Worm (Caenorhabditis elegans): ENCODE results near the gene nhr-143.

ce11 chrV:8985740-8986139 lies 11.0 kb upstream of the nhr-143 start, which contains the start of gene str-85:
- TF ChIP-seq snpc-4 (tag; optimal IDR thresholded peaks at IDR 0.05) (no peak), pha-4 (tag; optimal IDR thresholded peaks at IDR 0.05) (no peak)
